Worm (Caenorhabditis elegans) whole organism, late embryonic: ENCODE results near the gene nhr-16.

ENCODE experiments used
- K02D7.2 ChIP-seq: sonication (generic microtip); optimal IDR thresholded peaks from 2 replicates; lab custom pipeline; 2017; ENCODE audit warnings: mild to moderate bottlenecking, missing genetic modification characterization, missing compliant biosample characterization
- ahr-1 ChIP-seq: sonication (generic microtip); optimal IDR thresholded peaks from 2 replicates; lab custom pipeline; 2016; ENCODE audit warnings: missing genetic modification characterization, missing compliant biosample characterization
- ceh-19 ChIP-seq: fragments of 200-800 bp; sonication (Bioruptor generic); optimal IDR thresholded peaks from 2 replicates; lab custom pipeline; 2018; ENCODE audit warnings: mild to moderate bottlenecking, missing genetic modification characterization, missing compliant biosample characterization
- eyg-1 ChIP-seq: sonication (generic microtip); optimal IDR thresholded peaks from 2 replicates; lab custom pipeline; 2016; ENCODE audit warnings: missing genotype, missing genetic modification characterization, missing compliant biosample characterization
- unc-42 ChIP-seq: sonication (generic microtip); optimal IDR thresholded peaks from 2 replicates; lab custom pipeline; 2016; ENCODE audit warnings: missing genotype, missing genetic modification characterization, missing compliant biosample characterization

- no peak for TF ChIP-seq K02D7.2
- no peak for TF ChIP-seq unc-42
- TF ChIP-seq ceh-19 (GFP tag; lab: Kevin White, UChicago) = no peak
- no peak for TF ChIP-seq ahr-1 (tag; lab: Kevin White, UChicago)
- no peak for TF ChIP-seq eyg-1 (tag; lab: Kevin White, UChicago)
Observed at ce11 chrII:4428121-4428520, 10.5 kb upstream of the nhr-16 start.
